Fruit fly (Drosophila melanogaster) whole organism, embryonic: ENCODE measurements around the gene Lcp65Ae.
"Not testable (repeated sequence)": the region's sequence is repeated elsewhere in the genome, so short reads cannot be mapped to it uniquely, and the experiment has no call there.

Experiments used
- BEAF-32 ChIP-seq: fragments of 200-800 bp; sonication (Bioruptor generic); optimal IDR thresholded peaks from 3 replicates; lab custom pipeline; 2017; ENCODE audit warnings: missing biosample characterization, missing genetic modification characterization, mild to moderate bottlenecking, moderate library complexity, missing genetic modification reagents
- CG10543 ChIP-seq: fragments of 200-800 bp; sonication (Bioruptor generic); optimal IDR thresholded peaks from 3 replicates; lab custom pipeline; 2017; ENCODE audit warnings: missing biosample characterization, mild to moderate bottlenecking, missing genetic modification characterization, moderate library complexity
- CG11093 ChIP-seq: fragments of 200-800 bp; sonication (Bioruptor generic); IDR thresholded peaks from 3 replicates; pipeline ENCODE4 v1.3.6; 2022; ENCODE audit warnings: missing biosample characterization, missing genetic modification characterization
- CG13894 ChIP-seq: fragments of 200-800 bp; sonication (Bioruptor generic); optimal IDR thresholded peaks from 3 replicates; lab custom pipeline; 2018; ENCODE audit warnings: missing biosample characterization, mild to moderate bottlenecking, missing genetic modification characterization, moderate library complexity
- CG6791 ChIP-seq: fragments of 200-800 bp; sonication (Bioruptor generic); IDR thresholded peaks from 3 replicates; pipeline ENCODE4 v1.3.6; 2022; ENCODE audit warnings: missing biosample characterization, missing genetic modification characterization; ENCODE audit not compliant: partially characterized antibody
- CG8290 ChIP-seq, 3 experiments: fragments of 200-800 bp; sonication (Bioruptor generic); optimal IDR thresholded peaks; 2 replicates each; lab custom pipeline; 2016 to 2019; ENCODE audit warnings: missing biosample characterization in 3 of 3, missing genetic modification characterization in 3 of 3, mild to moderate bottlenecking in 2 of 3, moderate library complexity in 1 of 3
- CG9797 ChIP-seq: fragments of 200-800 bp; sonication (Bioruptor generic); optimal IDR thresholded peaks from 3 replicates; lab custom pipeline; 2018; ENCODE audit warnings: missing biosample characterization, mild to moderate bottlenecking, missing genetic modification characterization
- CoRest ChIP-seq: fragments of 200-800 bp; sonication (Bioruptor generic); optimal IDR thresholded peaks from 3 replicates; lab custom pipeline; 2018; ENCODE audit warnings: missing biosample characterization, mild to moderate bottlenecking, missing genetic modification characterization, moderate library complexity
- Drgx ChIP-seq: fragments of 200-800 bp; sonication (Bioruptor generic); IDR thresholded peaks from 2 replicates; pipeline ENCODE4 v1.3.6; 2022; ENCODE audit warnings: missing biosample characterization, missing genetic modification characterization
- Ets65A ChIP-seq: fragments of 200-800 bp; sonication (Bioruptor generic); peaks from one replicate; lab custom pipeline; 2016; ENCODE audit warnings: missing biosample characterization, missing genetic modification characterization
- Hr51 ChIP-seq, 2 experiments: fragments of 200-800 bp; sonication (Bioruptor generic); optimal IDR thresholded peaks; 2 replicates in 1 of 2; 3 replicates in 1 of 2; lab custom pipeline; 2016 to 2018; ENCODE audit warnings: missing biosample characterization in 2 of 2, missing genetic modification characterization in 2 of 2, mild to moderate bottlenecking in 1 of 2, moderate library complexity in 1 of 2
- MESR4 ChIP-seq: fragments of 200-800 bp; sonication (Bioruptor generic); optimal IDR thresholded peaks from 2 replicates; lab custom pipeline; 2018; ENCODE audit warnings: missing biosample characterization, mild to moderate bottlenecking, missing genetic modification characterization, moderate library complexity
- Xrp1 ChIP-seq: fragments of 200-800 bp; sonication (Bioruptor generic); IDR thresholded peaks from 2 replicates; pipeline ENCODE4 v1.3.6; 2022; ENCODE audit warnings: missing biosample characterization, missing genetic modification characterization
- ab ChIP-seq: fragments of 200-800 bp; sonication (Bioruptor generic); optimal IDR thresholded peaks from 2 replicates; lab custom pipeline; 2016; ENCODE audit warnings: missing biosample characterization, missing genetic modification characterization
- al ChIP-seq: fragments of 200-800 bp; sonication (Bioruptor generic); IDR thresholded peaks from 2 replicates; pipeline ENCODE4 v1.3.6; 2022; ENCODE audit warnings: missing biosample characterization, missing genetic modification characterization
- ase ChIP-seq: fragments of 200-800 bp; sonication (Bioruptor generic); IDR thresholded peaks from 3 replicates; pipeline ENCODE4 v1.3.6; 2022; ENCODE audit warnings: missing biosample characterization, missing genetic modification characterization
- chinmo ChIP-seq: fragments of 200-800 bp; sonication (Bioruptor generic); IDR thresholded peaks from 4 replicates; pipeline ENCODE4 v1.3.6; 2022; ENCODE audit warnings: missing biosample characterization, missing genetic modification characterization; ENCODE audit not compliant: partially characterized antibody
- corto ChIP-seq: fragments of 200-800 bp; sonication (Bioruptor generic); optimal IDR thresholded peaks from 2 replicates; lab custom pipeline; 2016; ENCODE audit warnings: missing biosample characterization, mild to moderate bottlenecking, missing genetic modification characterization, moderate library complexity
- exex ChIP-seq: fragments of 200-800 bp; sonication (Bioruptor generic); optimal IDR thresholded peaks from 4 replicates; lab custom pipeline; 2018; ENCODE audit warnings: missing biosample characterization, mild to moderate bottlenecking, missing genetic modification characterization, moderate library complexity
- ftz-f1 ChIP-seq: fragments of 200-800 bp; sonication (Bioruptor generic); optimal IDR thresholded peaks from 2 replicates; lab custom pipeline; 2016; ENCODE audit warnings: missing biosample characterization, missing genetic modification characterization
- gsb ChIP-seq: fragments of 200-800 bp; sonication (Bioruptor generic); IDR thresholded peaks from 2 replicates; pipeline ENCODE4 v1.3.6; 2022; ENCODE audit warnings: missing biosample characterization, missing genetic modification characterization
- ham ChIP-seq: fragments of 200-800 bp; sonication (Bioruptor generic); IDR thresholded peaks from 2 replicates; pipeline ENCODE4 v1.3.6; 2022; ENCODE audit warnings: missing biosample characterization, missing genetic modification characterization
- lmd ChIP-seq: fragments of 200-800 bp; sonication (Bioruptor generic); IDR thresholded peaks from 2 replicates; pipeline ENCODE4 v1.3.6; 2022; ENCODE audit warnings: missing biosample characterization, missing genetic modification characterization
- nom ChIP-seq: fragments of 200-800 bp; sonication (Bioruptor generic); optimal IDR thresholded peaks from 2 replicates; lab custom pipeline; 2017; ENCODE audit warnings: missing biosample characterization, missing genetic modification characterization, mild to moderate bottlenecking, moderate library complexity, missing genetic modification reagents
- sna ChIP-seq: fragments of 200-800 bp; sonication (Bioruptor generic); IDR thresholded peaks from 2 replicates; pipeline ENCODE4 v1.3.6; 2022; ENCODE audit warnings: missing biosample characterization, missing genetic modification characterization; ENCODE audit not compliant: partially characterized antibody
- unc-4 ChIP-seq: fragments of 200-800 bp; sonication (Bioruptor generic); IDR thresholded peaks from 2 replicates; pipeline ENCODE4 v1.3.6; 2022; ENCODE audit warnings: missing biosample characterization, missing genetic modification characterization; ENCODE audit not compliant: partially characterized antibody

Gene Lcp65Ae

DNA sequence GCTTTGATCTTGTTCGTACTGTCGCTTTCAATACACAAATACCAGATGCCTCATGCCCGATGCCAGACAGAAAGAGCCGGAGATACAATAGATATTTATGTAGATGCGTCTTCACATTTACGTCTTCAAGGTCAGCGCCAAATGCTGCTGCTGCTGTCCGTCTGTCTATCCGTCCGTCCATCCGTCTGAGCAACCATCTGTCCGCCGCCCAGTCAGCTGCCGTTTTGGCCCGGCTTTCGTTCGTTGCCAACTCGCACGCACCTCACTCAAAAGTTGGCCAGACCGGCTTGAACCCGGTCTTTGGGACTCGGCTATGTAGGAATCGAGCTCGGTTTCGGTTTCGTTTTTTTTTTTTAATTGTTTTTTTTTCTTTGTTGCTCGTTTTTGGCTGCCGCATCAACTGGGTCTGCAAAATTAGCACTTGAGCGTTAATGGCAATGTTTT, 17.1 kb upstream of the Lcp65Ae start (continued):
- TF ChIP-seq ftz-f1, result peak; percentile 71
- TF ChIP-seq chinmo (GFP tag; lab: Robert Waterston, UW), result peak; percentile 98
- no peak for TF ChIP-seq Xrp1 (GFP tag; lab: Robert Waterston, UW)
- peak; percentile 36 for TF ChIP-seq CG10543 (GFP tag; lab: Kevin White, UChicago)
- TF ChIP-seq MESR4 (GFP tag; lab: Kevin White, UChicago), result no peak
- TF ChIP-seq Drgx (GFP tag; lab: Robert Waterston, UW), result peak; percentile 37; the same call in 1 of the 2 replicates
- no peak for TF ChIP-seq ham (GFP tag; lab: Robert Waterston, UW)
- TF ChIP-seq CG13894 (tag; lab: Kevin White, UChicago), result peak; percentile 50
- TF ChIP-seq nom (GFP tag; lab: Kevin White, UChicago), result peak; percentile 96
- 0 out of 3 replicates have a peak, but pooled peaks have one; percentile 6 for TF ChIP-seq CG6791 (GFP tag; lab: Robert Waterston, UW)
- no peak for TF ChIP-seq CG9797
- TF ChIP-seq, all 482 proteins: peak for 17

DNA sequence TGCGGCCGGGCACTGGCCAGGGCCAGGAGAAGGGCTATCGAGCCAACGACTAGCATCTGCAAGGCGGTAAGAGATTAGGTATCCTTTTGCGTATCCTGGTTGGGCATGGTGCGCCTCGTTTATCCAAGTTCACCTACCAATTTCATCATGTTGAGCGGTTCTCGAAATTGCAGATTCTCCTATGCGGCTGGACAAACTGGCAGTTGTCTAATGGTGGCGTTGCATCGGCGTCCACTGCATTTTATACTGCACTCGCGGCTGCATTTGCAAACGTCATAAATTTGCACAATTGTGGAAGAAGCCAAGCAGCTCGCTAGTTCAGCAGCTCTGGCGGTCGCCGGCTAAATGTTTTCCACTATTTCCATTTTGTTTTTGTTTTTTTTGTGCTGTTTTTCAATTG, 14.6 kb upstream of the Lcp65Ae start, which contains the start of gene Acp65Aa:
Acp65Aa (minus strand) TSS at position 215 of the 400 bp plus-strand sequence.
- TF ChIP-seq corto (GFP tag; lab: Kevin White, UChicago) (no peak), lmd (GFP tag; lab: Robert Waterston, UW) (0 out of 2 replicates have a peak, but pooled peaks have one; percentile 4), Ets65A (GFP tag; lab: Kevin White, UChicago) (peak; percentile 90)

DNA sequence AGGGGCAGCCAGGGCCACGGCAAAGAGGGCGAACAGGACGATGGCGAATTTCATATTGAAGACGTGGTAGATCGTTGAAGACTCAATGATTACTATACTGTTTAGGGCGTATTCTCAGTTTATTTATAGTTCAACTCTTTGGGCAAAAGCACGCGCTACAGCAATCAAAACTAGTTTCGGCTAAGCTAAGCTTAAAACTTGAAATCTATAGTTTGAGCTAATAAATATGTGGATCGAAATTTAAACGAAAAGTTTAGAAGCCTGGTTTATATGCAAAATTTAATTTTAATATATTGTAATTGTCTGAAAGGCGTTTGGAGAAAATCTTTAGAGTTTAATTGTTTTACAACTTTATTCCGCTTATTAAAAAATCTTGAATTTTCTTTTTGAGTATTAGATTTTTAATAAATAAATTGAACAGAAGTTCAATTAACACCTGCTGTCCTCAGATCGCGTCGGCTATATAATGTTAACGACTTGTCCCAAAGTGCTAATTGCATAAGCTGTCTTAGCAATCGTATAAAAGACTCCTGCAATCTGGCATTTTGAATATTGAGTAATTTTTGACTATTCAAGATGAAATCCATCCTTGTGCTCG, 12.9 kb upstream of the Lcp65Ae start, which contains the start of the genes Cpr65Ax2 and Lcp65Aa:
Cpr65Ax2 (minus strand) TSS at position 101 of the 598 bp plus-strand sequence.
Lcp65Aa (plus strand) TSS at position 548 of the 598 bp plus-strand sequence.
- TF ChIP-seq CG8290 (GFP tag; optimal IDR thresholded peaks at IDR 0.05; lab: Kevin White, UChicago); CG8290 (tag; optimal IDR thresholded peaks at IDR 0.05; lab: Kevin White, UChicago); CG11093 (GFP tag; lab: Robert Waterston, UW); unc-4: not testable (repeated sequence)

DNA sequence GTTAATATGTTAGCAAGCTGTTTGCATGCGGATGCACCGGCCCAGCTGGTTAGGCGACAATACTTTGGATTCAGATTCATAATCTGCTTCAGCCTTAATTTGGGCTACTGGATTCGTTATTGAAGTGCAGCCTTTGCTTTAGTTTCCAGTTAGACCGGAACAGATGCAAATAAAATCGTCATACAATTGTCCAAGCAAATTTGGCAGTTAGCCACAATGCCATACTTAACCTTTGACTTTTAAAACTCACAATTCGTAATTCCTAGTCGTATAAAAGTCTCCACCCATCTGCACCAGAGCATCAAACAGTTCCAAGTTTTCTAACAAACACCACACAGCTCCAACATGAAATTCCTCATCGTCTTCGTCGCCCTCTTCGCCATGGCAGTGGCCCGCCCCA, 11.3 kb upstream of the Lcp65Ae start, which contains the start of gene Lcp65Ab1:
Lcp65Ab1 (plus strand) TSS at position 301 of the 400 bp plus-strand sequence.
- not testable (repeated sequence) for TF ChIP-seq ase (GFP tag; lab: Robert Waterston, UW); al (GFP tag; lab: Robert Waterston, UW); sna
- TF ChIP-seq, all 482 proteins: peak for 0; not testable (repeated sequence) for 482

DNA sequence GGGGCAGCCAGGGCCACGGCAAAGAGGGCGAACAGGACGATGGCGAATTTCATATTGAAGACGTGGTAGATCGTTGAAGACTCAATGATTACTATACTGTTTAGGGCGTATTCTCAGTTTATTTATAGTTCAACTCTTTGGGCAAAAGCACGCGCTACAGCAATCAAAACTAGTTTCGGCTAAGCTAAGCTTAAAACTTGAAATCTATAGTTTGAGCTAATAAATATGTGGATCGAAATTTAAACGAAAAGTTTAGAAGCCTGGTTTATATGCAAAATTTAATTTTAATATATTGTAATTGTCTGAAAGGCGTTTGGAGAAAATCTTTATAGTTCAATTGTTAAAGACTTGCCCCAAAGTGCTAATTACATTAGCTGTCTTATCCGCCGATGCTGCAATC, 10.0 kb upstream of the Lcp65Ae start, which contains the start of gene Cpr65Ax1:
Cpr65Ax1 (minus strand) TSS at position 101 of the 400 bp plus-strand sequence.
- TF ChIP-seq CoRest (tag; lab: Kevin White, UChicago); BEAF-32 (GFP tag; lab: Kevin White, UChicago); gsb (GFP tag; lab: Robert Waterston, UW): not testable (repeated sequence)

DNA sequence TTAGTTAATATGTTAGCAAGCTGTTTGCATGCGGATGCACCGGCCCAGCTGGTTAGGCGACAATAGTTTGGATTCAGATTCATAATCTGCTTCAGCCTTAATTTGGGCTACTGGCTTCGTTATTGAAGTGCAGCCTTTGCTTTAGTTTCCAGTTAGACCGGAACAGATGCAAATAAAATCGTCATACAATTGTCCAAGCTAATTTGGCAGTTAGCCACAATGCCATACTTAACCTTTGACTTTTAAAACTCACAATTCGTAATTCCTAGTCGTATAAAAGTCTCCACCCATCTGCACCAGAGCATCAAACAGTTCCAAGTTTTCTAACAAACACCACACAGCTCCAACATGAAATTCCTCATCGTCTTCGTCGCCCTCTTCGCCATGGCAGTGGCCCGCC, 8.5 kb upstream of the Lcp65Ae start, which contains the start of gene Lcp65Ab2:
Lcp65Ab2 (plus strand) TSS at position 301 of the 400 bp plus-strand sequence.
- not testable (repeated sequence) for TF ChIP-seq exex; Hr51 (GFP tag; optimal IDR thresholded peaks at IDR 0.05; lab: Kevin White, UChicago); ab (GFP tag; lab: Kevin White, UChicago)
